Fruit fly (Drosophila melanogaster): ENCODE data around the gene AIF.

The AIF gene

DNA sequence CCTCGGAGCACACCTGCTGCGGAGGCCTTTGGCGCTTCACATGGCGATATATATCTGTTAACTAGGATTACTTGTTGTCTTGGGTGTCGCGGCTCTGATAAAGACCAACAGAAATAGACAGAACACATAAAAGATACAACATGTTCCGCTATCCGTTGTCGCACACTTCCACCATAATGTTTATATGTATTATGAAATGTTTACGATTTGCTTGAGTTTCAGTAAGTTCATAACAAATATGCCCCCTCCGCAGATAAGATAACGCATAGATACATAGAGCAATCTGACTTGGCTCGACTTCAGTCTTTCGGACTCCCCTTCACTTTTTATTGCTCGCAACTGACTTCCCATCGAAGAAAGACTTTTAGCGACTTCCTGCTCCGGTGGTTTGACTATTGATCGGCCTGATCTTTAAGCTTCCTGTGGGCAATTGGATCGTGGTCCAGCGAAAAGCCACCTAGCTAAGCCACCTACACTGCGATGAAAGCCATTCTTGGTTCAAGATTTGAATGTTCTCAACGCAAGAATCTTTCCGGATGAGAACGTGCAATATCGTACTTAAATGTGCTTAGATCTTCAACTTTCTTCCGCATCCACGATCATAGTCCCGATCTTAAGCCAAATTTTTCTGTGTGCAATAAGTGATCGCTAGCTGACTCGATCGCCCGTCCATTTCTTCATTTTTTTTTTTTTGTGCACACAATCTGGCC, 16.8 kb downstream of the AIF start (continued):
- TF ChIP-seq gt (GFP tag; IDR thresholded peaks at IDR 0.05) (no peak), B-H2 (GFP tag; optimal IDR thresholded peaks at IDR 0.05) (peak; percentile 34), Spps (tag; optimal IDR thresholded peaks at IDR 0.05) (no peak), CG18011 (GFP tag; optimal IDR thresholded peaks at IDR 0.05) (no peak), CG1233 (GFP tag; optimal IDR thresholded peaks at IDR 0.05) (peak; percentile 18), fd64A (GFP tag; optimal IDR thresholded peaks at IDR 0.05) (peak; percentile 73), CG6683 (GFP tag; optimal IDR thresholded peaks at IDR 0.05) (no peak), Kr (GFP tag; optimal IDR thresholded peaks at IDR 0.05) (peak; percentile 40), HLH4C (GFP tag; IDR thresholded peaks at IDR 0.05; ENCODE audit: partially characterized antibody) (no peak), BtbVII (GFP tag; optimal IDR thresholded peaks at IDR 0.05) (no peak), cwo (GFP tag; optimal IDR thresholded peaks at IDR 0.05) (peak; percentile 19), Max (GFP tag; optimal IDR thresholded peaks at IDR 0.05) (no peak), lov (optimal IDR thresholded peaks at IDR 0.05) (no peak), lov (GFP tag; IDR thresholded peaks at IDR 0.05) (no peak), gcm (GFP tag; optimal IDR thresholded peaks at IDR 0.05) (peak; percentile 45), aop (GFP tag; IDR thresholded peaks at IDR 0.05) (0 out of 2 replicates have a peak, but pooled peaks have one; percentile 23), CG6175 (GFP tag; IDR thresholded peaks at IDR 0.05) (no peak), h (optimal IDR thresholded peaks at IDR 0.05) (no peak), CG8944 (GFP tag; optimal IDR thresholded peaks at IDR 0.05) (no peak), cas (GFP tag; IDR thresholded peaks at IDR 0.05) (no peak), CG31365 (tag; optimal IDR thresholded peaks at IDR 0.05) (peak; percentile 57), pan (optimal IDR thresholded peaks at IDR 0.05) (no peak), pan (GFP tag; optimal IDR thresholded peaks at IDR 0.05 in 1 of 2, IDR thresholded peaks at IDR 0.05 in 1 of 2) (peak in 1 of 2 experiments; percentile 41), Oaz (GFP tag; IDR thresholded peaks at IDR 0.05) (no peak), CG14710 (tag; optimal IDR thresholded peaks at IDR 0.05) (peak; percentile 1), unpg (GFP tag; optimal IDR thresholded peaks at IDR 0.05) (peak; percentile 33), CG11723 (GFP tag; optimal IDR thresholded peaks at IDR 0.05) (no peak), corto (GFP tag; optimal IDR thresholded peaks at IDR 0.05) (no peak), caup (GFP tag; optimal IDR thresholded peaks at IDR 0.05; ENCODE audit: severe bottlenecking) (peak; percentile 69), MBD-R2 (GFP tag; IDR thresholded peaks at IDR 0.05) (no peak), HmgZ (tag; optimal IDR thresholded peaks at IDR 0.05) (peak; percentile 24), CG10654 (GFP tag; optimal IDR thresholded peaks at IDR 0.05) (no peak), CG12299 (tag; optimal IDR thresholded peaks at IDR 0.05) (peak; percentile 49), slbo (GFP tag; IDR thresholded peaks at IDR 0.05) (no peak), MESR4 (GFP tag; optimal IDR thresholded peaks at IDR 0.05) (no peak), unc-4 (GFP tag; IDR thresholded peaks at IDR 0.05; ENCODE audit: partially characterized antibody) (no peak), CG4707 (GFP tag; optimal IDR thresholded peaks at IDR 0.05) (peak; percentile 38), CG13775 (GFP tag; optimal IDR thresholded peaks at IDR 0.05) (no peak), Rx (GFP tag; IDR thresholded peaks at IDR 0.05) (no peak), zen2 (GFP tag; IDR thresholded peaks at IDR 0.05; ENCODE audit: partially characterized antibody) (0 out of 3 replicates have a peak, but pooled peaks have one; percentile 28), D19A (tag; optimal IDR thresholded peaks at IDR 0.05) (no peak), ash1 (GFP tag; optimal IDR thresholded peaks at IDR 0.05) (no peak), CG4328 (GFP tag; optimal IDR thresholded peaks at IDR 0.05) (peak; percentile 33), phol (tag; optimal IDR thresholded peaks at IDR 0.05) (no peak), maf-S (GFP tag; optimal IDR thresholded peaks at IDR 0.05) (no peak), CG17829 (tag; optimal IDR thresholded peaks at IDR 0.05) (no peak), CG13894 (tag; optimal IDR thresholded peaks at IDR 0.05) (peak; percentile 40), CG18599 (GFP tag; optimal IDR thresholded peaks at IDR 0.05) (peak; percentile 56), Nf-YC (tag; optimal IDR thresholded peaks at IDR 0.05) (no peak)
